Worm (Caenorhabditis elegans) whole organism, L4 larva: ENCODE data around the gene T14B4.19.
A peak's percentile ranks its signal among the peaks of the same experiment; 100 is the strongest.

Source experiments
- R02D3.7 ChIP-seq: fragments of 150-350 bp; sonication (generic microtip); optimal IDR thresholded peaks from 3 replicates; lab custom pipeline; 2014; ENCODE audit warnings: missing biosample characterization, missing genetic modification characterization
- mdl-1 ChIP-seq, 2 experiments: fragments of 150-350 bp in 1 of 2; sonication (generic microtip) in 1 of 2; optimal IDR thresholded peaks; 2 replicates each; lab custom pipeline; 2014 to 2017; ENCODE audit warnings: missing biosample characterization in 2 of 2, missing genetic modification characterization in 2 of 2
- mep-1 ChIP-seq: fragments of 150-350 bp; sonication (generic microtip); optimal IDR thresholded peaks from 3 replicates; lab custom pipeline; 2014; ENCODE audit warnings: missing biosample characterization, missing genetic modification characterization
- nhr-41 ChIP-seq: fragments of 200-800 bp; sonication (Bioruptor generic); IDR thresholded peaks from 2 replicates; pipeline ENCODE4 v1.3.6; 2022; ENCODE audit warnings: missing genetic modification reagents, missing genetic modification characterization, missing compliant biosample characterization
- nhr-76 ChIP-seq: fragments of 150-350 bp; optimal IDR thresholded peaks from 2 replicates; lab custom pipeline; 2014; ENCODE audit warnings: missing biosample characterization, missing genetic modification characterization
- unc-130 ChIP-seq: sonication (generic microtip); optimal IDR thresholded peaks from 2 replicates; lab custom pipeline; 2016; ENCODE audit warnings: missing genetic modification reagents, missing genetic modification characterization, missing compliant biosample characterization

- no peak for TF ChIP-seq mdl-1 (tag; optimal IDR thresholded peaks at IDR 0.05; lab: Kevin White, UChicago)
- TF ChIP-seq unc-130, result peak; percentile 95
- TF ChIP-seq nhr-76, result no peak
- no peak for TF ChIP-seq mep-1 (tag; lab: Kevin White, UChicago)
- no peak for TF ChIP-seq nhr-41 (GFP tag; lab: Robert Waterston, UW)
- TF ChIP-seq R02D3.7 (tag; lab: Kevin White, UChicago), result no peak
These were observed 28.7 kb upstream of the T14B4.19 start, which contains the start of gene exos-8 for ce11 chrII:6741428-6741827.
